Worm (Caenorhabditis elegans) whole organism, midembryonic: ENCODE measurements around the gene C30H6.5.

Source experiments
- cog-1 ChIP-seq: sonication (generic microtip); optimal IDR thresholded peaks from 2 replicates; lab custom pipeline; 2016; ENCODE audit warnings: missing genetic modification characterization, missing compliant biosample characterization
- flt-1 ChIP-seq: fragments of 200-800 bp; sonication (Bioruptor generic); IDR thresholded peaks from 2 replicates; pipeline ENCODE4 v1.3.6; 2022; ENCODE audit warnings: missing genetic modification characterization, missing compliant biosample characterization
- klf-2 ChIP-seq: fragments of 200-800 bp; sonication (Bioruptor generic); conservative IDR thresholded peaks from 2 replicates; pipeline ENCODE4 v1.3.6; 2022; ENCODE audit warnings: missing genetic modification reagents, missing genetic modification characterization, missing compliant biosample characterization
- med-1 ChIP-seq: sonication (generic microtip); optimal IDR thresholded peaks from 2 replicates; lab custom pipeline; 2017; ENCODE audit warnings: missing genetic modification characterization, mild to moderate bottlenecking, missing compliant biosample characterization, antibody characterized with exemption, missing genetic modification reagents; ENCODE audit not compliant: insufficient read depth
- ref-1 ChIP-seq: fragments of 200-800 bp; sonication (Bioruptor generic); conservative IDR thresholded peaks from 2 replicates; pipeline ENCODE4 v1.3.6; 2022; ENCODE audit warnings: missing genetic modification reagents, missing genetic modification characterization, missing compliant biosample characterization
- tab-1 ChIP-seq: fragments of 200-800 bp; sonication (Bioruptor generic); IDR thresholded peaks from 2 replicates; pipeline ENCODE4 v1.3.6; 2022; ENCODE audit warnings: missing genetic modification characterization, missing compliant biosample characterization
- ztf-23 ChIP-seq: fragments of 200-800 bp; sonication (Bioruptor generic); IDR thresholded peaks from 2 replicates; pipeline ENCODE4 v1.3.6; 2022; ENCODE audit warnings: missing genetic modification reagents, missing genetic modification characterization, missing compliant biosample characterization

DNA sequence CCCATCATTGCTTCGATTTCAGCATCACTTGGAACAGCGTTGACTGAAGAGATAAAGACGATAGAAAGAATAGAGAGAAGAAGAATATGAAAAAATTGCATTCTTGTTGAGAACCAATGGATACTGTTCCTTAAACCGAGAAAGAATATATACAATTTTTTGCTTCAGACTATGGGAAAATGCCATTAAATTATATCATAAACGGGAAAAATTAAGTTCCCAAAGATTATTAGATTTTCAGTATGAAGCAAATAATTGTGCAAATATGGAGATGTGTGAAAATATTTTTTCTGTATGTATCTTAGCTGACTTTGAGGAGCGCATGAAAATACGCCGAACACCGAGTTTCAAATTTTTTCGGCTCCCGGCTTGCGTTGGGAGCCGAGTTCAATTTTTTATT lies 35.9 kb downstream of the C30H6.5 start, which contains the start of gene T02D1.9:
- TF ChIP-seq ztf-23 (GFP tag; lab: Robert Waterston, UW) = no peak
- no peak for TF ChIP-seq flt-1 (GFP tag; lab: Robert Waterston, UW)
- no peak for TF ChIP-seq klf-2 (GFP tag; lab: Robert Waterston, UW)
- no peak for TF ChIP-seq cog-1 (tag; lab: Kevin White, UChicago)
- TF ChIP-seq tab-1 (GFP tag; lab: Robert Waterston, UW) = no peak
- TF ChIP-seq ref-1 = no peak
- no peak for TF ChIP-seq med-1 (GFP tag; lab: Kevin White, UChicago)
